Worm (Caenorhabditis elegans) whole organism, midembryonic: ENCODE results near the gene abu-4.

ENCODE experiments used
- cog-1 ChIP-seq: sonication (generic microtip); optimal IDR thresholded peaks from 2 replicates; lab custom pipeline; 2016; ENCODE audit warnings: missing genetic modification characterization, missing compliant biosample characterization
- flt-1 ChIP-seq: fragments of 200-800 bp; sonication (Bioruptor generic); IDR thresholded peaks from 2 replicates; pipeline ENCODE4 v1.3.6; 2022; ENCODE audit warnings: missing genetic modification characterization, missing compliant biosample characterization
- klf-2 ChIP-seq: fragments of 200-800 bp; sonication (Bioruptor generic); conservative IDR thresholded peaks from 2 replicates; pipeline ENCODE4 v1.3.6; 2022; ENCODE audit warnings: missing genetic modification reagents, missing genetic modification characterization, missing compliant biosample characterization
- ref-1 ChIP-seq: fragments of 200-800 bp; sonication (Bioruptor generic); conservative IDR thresholded peaks from 2 replicates; pipeline ENCODE4 v1.3.6; 2022; ENCODE audit warnings: missing genetic modification reagents, missing genetic modification characterization, missing compliant biosample characterization
- tab-1 ChIP-seq: fragments of 200-800 bp; sonication (Bioruptor generic); IDR thresholded peaks from 2 replicates; pipeline ENCODE4 v1.3.6; 2022; ENCODE audit warnings: missing genetic modification characterization, missing compliant biosample characterization
- ztf-23 ChIP-seq: fragments of 200-800 bp; sonication (Bioruptor generic); IDR thresholded peaks from 2 replicates; pipeline ENCODE4 v1.3.6; 2022; ENCODE audit warnings: missing genetic modification reagents, missing genetic modification characterization, missing compliant biosample characterization

DNA sequence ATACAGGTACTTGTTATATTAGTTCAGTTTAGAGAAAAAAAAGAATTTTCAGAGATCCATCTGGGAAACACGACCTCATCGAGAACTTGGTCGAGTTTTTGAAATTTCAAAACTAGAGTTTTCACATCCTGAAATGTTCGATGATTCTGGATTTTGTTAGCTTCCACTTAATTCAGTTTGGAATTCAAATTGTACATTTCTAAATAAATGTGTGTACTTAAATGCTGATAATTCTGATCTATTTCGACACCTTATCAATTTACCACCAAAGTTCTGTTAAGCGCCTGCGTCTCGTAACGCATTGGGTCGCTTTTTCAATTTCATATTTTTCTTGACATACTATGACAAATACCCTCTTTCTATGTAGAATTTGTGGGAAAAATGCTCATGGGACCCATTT lies 19.9 kb downstream of the abu-4 start, which contains the start of gene nhr-226:
- TF ChIP-seq flt-1 (GFP tag; lab: Robert Waterston, UW) (no peak), ref-1 (no peak), tab-1 (no peak), cog-1 (tag; lab: Kevin White, UChicago) (no peak), klf-2 (no peak), ztf-23 (GFP tag; lab: Robert Waterston, UW) (no peak)
